Fruit fly (Drosophila melanogaster): ENCODE measurements around the gene Cat.

Cat gene

DNA sequence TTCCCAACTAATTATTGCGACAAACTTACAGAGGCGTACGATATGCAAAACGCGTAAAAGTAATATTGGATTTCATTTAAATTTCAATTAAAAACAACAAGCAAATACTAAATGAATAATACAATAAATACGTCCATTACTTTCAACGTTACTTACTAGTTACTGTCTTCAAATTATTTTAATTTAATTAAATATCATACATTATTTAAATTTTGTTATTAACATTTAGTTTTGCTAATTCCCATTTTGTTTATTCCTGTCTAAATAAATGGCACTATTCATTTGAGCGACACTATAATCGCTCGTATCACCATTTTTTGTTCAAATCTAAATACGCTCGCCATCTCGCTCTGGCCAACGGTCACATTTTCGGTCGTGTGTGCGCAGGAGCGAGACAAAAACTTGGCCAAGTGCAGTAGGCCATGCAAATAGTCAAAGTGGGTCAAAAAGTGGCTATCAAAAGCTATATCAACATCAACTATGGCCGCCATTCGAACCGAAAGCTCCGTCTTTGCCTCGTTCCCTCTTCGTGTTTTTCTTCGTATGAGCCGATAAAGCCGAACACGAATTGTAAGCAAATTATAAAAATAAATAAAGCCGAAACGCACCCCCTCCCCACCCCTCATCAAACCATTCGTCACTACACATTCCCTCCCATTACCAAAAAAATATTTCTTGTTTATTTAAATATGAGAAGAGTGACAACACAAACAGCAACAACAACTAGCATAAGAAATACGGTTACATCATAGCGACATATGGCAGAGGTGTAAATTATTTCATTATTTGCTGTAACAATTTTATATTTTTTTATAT is 33.0 kb upstream of the Cat start:
- TF ChIP-seq Blimp-1 (GFP tag; optimal IDR thresholded peaks at IDR 0.05) (no peak), Eip75B (GFP tag; optimal IDR thresholded peaks at IDR 0.05) (peak; percentile 62), eg (GFP tag; IDR thresholded peaks at IDR 0.05) (0 out of 3 replicates have a peak, but pooled peaks have one; percentile 55), CG3919 (GFP tag; optimal IDR thresholded peaks at IDR 0.05) (no peak), vri (GFP tag; optimal IDR thresholded peaks at IDR 0.05) (peak; percentile 4), topi (GFP tag; optimal IDR thresholded peaks at IDR 0.05) (no peak), CG15336 (GFP tag; IDR thresholded peaks at IDR 0.05) (peak; percentile 15; the same call in 1 of the 2 replicates), CG6276 (GFP tag; optimal IDR thresholded peaks at IDR 0.05) (peak; percentile 30), Eip78C (GFP tag) (peak; percentile 64), CG11294 (GFP tag; IDR thresholded peaks at IDR 0.05) (no peak), CG8119 (GFP tag; IDR thresholded peaks at IDR 0.05) (peak; percentile 17; the same call in 1 of the 3 replicates), fkh (GFP tag; optimal IDR thresholded peaks at IDR 0.05) (peak; percentile 99)

DNA sequence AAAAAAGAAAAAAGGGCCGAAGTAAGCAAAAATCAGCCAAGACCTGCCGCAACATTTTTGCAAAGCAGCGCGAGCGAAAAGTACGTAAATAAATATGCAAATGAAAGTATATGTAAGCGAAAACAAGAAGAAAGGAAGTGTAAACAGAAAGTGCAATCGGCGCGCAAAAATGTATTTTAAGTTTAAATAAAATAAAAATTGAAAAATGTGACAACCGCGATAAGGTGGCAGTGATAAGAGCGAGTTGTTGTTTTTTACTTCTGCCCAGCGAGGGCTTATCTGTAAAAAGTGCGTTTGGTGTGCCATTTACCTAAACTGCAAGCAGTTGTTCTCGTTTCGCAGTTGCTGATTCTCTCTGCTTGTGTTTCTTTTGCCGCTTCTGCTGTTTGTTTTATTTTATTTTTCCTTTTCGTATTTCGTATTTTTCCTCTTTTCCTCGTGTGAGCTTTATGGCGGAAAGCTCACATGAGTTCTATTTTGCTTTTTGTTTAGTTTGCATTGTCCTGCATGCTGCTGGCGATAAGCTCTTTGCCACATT is 31.7 kb upstream of the Cat start:
- no peak for TF ChIP-seq CG8319 (GFP tag; optimal IDR thresholded peaks at IDR 0.05)
- TF ChIP-seq spab (GFP tag; optimal IDR thresholded peaks at IDR 0.05) = peak; percentile 77
- TF ChIP-seq CG4318 (GFP tag; optimal IDR thresholded peaks at IDR 0.05) = no peak
- peak; percentile 93 for TF ChIP-seq CG6163 (GFP tag; IDR thresholded peaks at IDR 0.05)
- peak; percentile 6 for TF ChIP-seq CG10631 (GFP tag; optimal IDR thresholded peaks at IDR 0.05)
- no peak for TF ChIP-seq fd85E (GFP tag; optimal IDR thresholded peaks at IDR 0.05)
- TF ChIP-seq Blimp-1 (GFP tag; optimal IDR thresholded peaks at IDR 0.05) = peak; percentile 72
- TF ChIP-seq CG6792 (GFP tag; optimal IDR thresholded peaks at IDR 0.05) = no peak
- peak; percentile 59 for TF ChIP-seq Ets96B (tag; optimal IDR thresholded peaks at IDR 0.05)
- TF ChIP-seq CG16779 (tag; optimal IDR thresholded peaks at IDR 0.05) = peak; percentile 74
- peak; percentile 16 for TF ChIP-seq pdm3 (GFP tag; optimal IDR thresholded peaks at IDR 0.05)
- TF ChIP-seq dsx (GFP tag; optimal IDR thresholded peaks at IDR 0.05; ENCODE audit: poor library complexity, severe bottlenecking) = peak; percentile 26
- TF ChIP-seq CG31627 (GFP tag; optimal IDR thresholded peaks at IDR 0.05) = no peak
- TF ChIP-seq achi (GFP tag; optimal IDR thresholded peaks at IDR 0.05) = peak; percentile 56
- no peak for TF ChIP-seq dac (GFP tag; optimal IDR thresholded peaks at IDR 0.05)
- peak; percentile 91 for TF ChIP-seq CG8119 (GFP tag; IDR thresholded peaks at IDR 0.05)
- peak; percentile 14 for TF ChIP-seq topi (GFP tag; optimal IDR thresholded peaks at IDR 0.05)
- peak; percentile 72 for TF ChIP-seq Gug (GFP tag; IDR thresholded peaks at IDR 0.05)
- TF ChIP-seq CG3032 (tag; optimal IDR thresholded peaks at IDR 0.05) = peak; percentile 50
- peak; percentile 70 for TF ChIP-seq CG32006 (GFP tag; optimal IDR thresholded peaks at IDR 0.05)
- no peak for TF ChIP-seq Sox14 (GFP tag; optimal IDR thresholded peaks at IDR 0.05)
- peak; percentile 38 for TF ChIP-seq CG6854 (GFP tag; optimal IDR thresholded peaks at IDR 0.05)
- TF ChIP-seq ss (GFP tag; optimal IDR thresholded peaks at IDR 0.05) = peak in 1 of 2 experiments; percentile 78
- TF ChIP-seq net (GFP tag; optimal IDR thresholded peaks at IDR 0.05) = peak; percentile 74
- peak; percentile 75 for TF ChIP-seq CG1621 (tag; optimal IDR thresholded peaks at IDR 0.05)
- peak; percentile 92 for TF ChIP-seq CG6276 (GFP tag; optimal IDR thresholded peaks at IDR 0.05)
- peak; percentile 55 for TF ChIP-seq Eip75B (GFP tag; optimal IDR thresholded peaks at IDR 0.05)
- peak; percentile 59 for TF ChIP-seq CG10669 (GFP tag; optimal IDR thresholded peaks at IDR 0.05)
- TF ChIP-seq CG7368 (GFP tag; optimal IDR thresholded peaks at IDR 0.05) = peak; percentile 3
- peak; percentile 43 for TF ChIP-seq esn (GFP tag; optimal IDR thresholded peaks at IDR 0.05)
- TF ChIP-seq CG8632 (GFP tag; optimal IDR thresholded peaks at IDR 0.05) = no peak
- TF ChIP-seq fkh (GFP tag; optimal IDR thresholded peaks at IDR 0.05) = no peak
- peak; percentile 81 for TF ChIP-seq CG6808 (GFP tag; optimal IDR thresholded peaks at IDR 0.05)
- TF ChIP-seq Hr4 (GFP tag; optimal IDR thresholded peaks at IDR 0.05) = peak; percentile 7
- peak; percentile 13 for TF ChIP-seq CG3919 (GFP tag; optimal IDR thresholded peaks at IDR 0.05)
- peak; percentile 77 for TF ChIP-seq CG15336 (GFP tag; IDR thresholded peaks at IDR 0.05)
- TF ChIP-seq CG9139 (GFP tag; optimal IDR thresholded peaks at IDR 0.05) = peak; percentile 74
- TF ChIP-seq Eip78C (GFP tag) = peak; percentile 85
- TF ChIP-seq Hr38 (GFP tag; optimal IDR thresholded peaks at IDR 0.05) = no peak
- peak; percentile 62 for TF ChIP-seq CG11762 (GFP tag; optimal IDR thresholded peaks at IDR 0.05; ENCODE audit: insufficient read depth)
- TF ChIP-seq lz (GFP tag; optimal IDR thresholded peaks at IDR 0.05) = no peak
- no peak for TF ChIP-seq Met (GFP tag; optimal IDR thresholded peaks at IDR 0.05)
- no peak for TF ChIP-seq Sox15 (GFP tag; optimal IDR thresholded peaks at IDR 0.05)
